Fruit fly (Drosophila melanogaster) whole organism, embryonic: ENCODE measurements around the gene HemK2.
A peak's percentile ranks its signal among the peaks of the same experiment; 100 is the strongest.

ENCODE experiments used
- C15 ChIP-seq: fragments of 200-800 bp; sonication (Bioruptor generic); IDR thresholded peaks from 3 replicates; pipeline ENCODE4 v1.3.6; 2022; ENCODE audit warnings: missing biosample characterization, missing genetic modification characterization
- CG1024 ChIP-seq: fragments of 200-800 bp; sonication (Bioruptor generic); IDR thresholded peaks from 2 replicates; pipeline ENCODE4 v1.3.6; 2022; ENCODE audit warnings: missing biosample characterization, missing genetic modification characterization
- CG10274 ChIP-seq: fragments of 200-800 bp; sonication (Bioruptor generic); optimal IDR thresholded peaks from 3 replicates; lab custom pipeline; 2017; ENCODE audit warnings: missing biosample characterization, mild to moderate bottlenecking, missing genetic modification characterization
- CG11695 ChIP-seq: fragments of 200-800 bp; sonication (Bioruptor generic); IDR thresholded peaks from 3 replicates; pipeline ENCODE4 v1.3.6; 2022; ENCODE audit warnings: missing biosample characterization, missing genetic modification characterization
- CG12104 ChIP-seq: fragments of 200-800 bp; sonication (Bioruptor generic); optimal IDR thresholded peaks from 3 replicates; lab custom pipeline; 2016; ENCODE audit warnings: missing biosample characterization, missing genetic modification characterization
- CG12236 ChIP-seq: fragments of 200-800 bp; sonication (Bioruptor generic); optimal IDR thresholded peaks from 2 replicates; lab custom pipeline; 2016; ENCODE audit warnings: missing biosample characterization, missing genetic modification characterization
- CG12299 ChIP-seq: fragments of 200-800 bp; sonication (Bioruptor generic); optimal IDR thresholded peaks from 2 replicates; lab custom pipeline; 2018; ENCODE audit warnings: missing biosample characterization, mild to moderate bottlenecking, missing genetic modification characterization
- CG14050 ChIP-seq: fragments of 200-800 bp; sonication (Bioruptor generic); IDR thresholded peaks from 3 replicates; pipeline ENCODE4 v1.3.6; 2022; ENCODE audit warnings: missing biosample characterization, missing genetic modification characterization
- CG15011 ChIP-seq: fragments of 200-800 bp; sonication (Bioruptor generic); optimal IDR thresholded peaks from 3 replicates; lab custom pipeline; 2018; ENCODE audit warnings: missing biosample characterization, mild to moderate bottlenecking, missing genetic modification characterization
- CG15269 ChIP-seq: fragments of 200-800 bp; sonication (Bioruptor generic); optimal IDR thresholded peaks from 2 replicates; lab custom pipeline; 2018; ENCODE audit warnings: missing biosample characterization, mild to moderate bottlenecking, missing genetic modification characterization, moderate library complexity
- CG1602 ChIP-seq: fragments of 200-800 bp; sonication (Bioruptor generic); optimal IDR thresholded peaks from 3 replicates; lab custom pipeline; 2016; ENCODE audit warnings: missing biosample characterization, missing genetic modification characterization
- CG17328 ChIP-seq: fragments of 200-800 bp; sonication (Bioruptor generic); IDR thresholded peaks from 2 replicates; pipeline ENCODE4 v1.3.6; 2022; ENCODE audit warnings: missing biosample characterization, missing genetic modification characterization
- CG17359 ChIP-seq: fragments of 200-800 bp; sonication (Bioruptor generic); optimal IDR thresholded peaks from 3 replicates; lab custom pipeline; 2018; ENCODE audit warnings: missing biosample characterization, mild to moderate bottlenecking, missing genetic modification characterization, moderate library complexity
- CG17361 ChIP-seq: fragments of 200-800 bp; sonication (Bioruptor generic); IDR thresholded peaks from 3 replicates; pipeline ENCODE4 v1.3.6; 2022; ENCODE audit warnings: missing biosample characterization, missing genetic modification characterization
- CG17385 ChIP-seq: fragments of 200-800 bp; sonication (Bioruptor generic); optimal IDR thresholded peaks from 3 replicates; lab custom pipeline; 2018; ENCODE audit warnings: missing biosample characterization, mild to moderate bottlenecking, missing genetic modification characterization
- CG1832 ChIP-seq: fragments of 200-800 bp; sonication (Bioruptor generic); optimal IDR thresholded peaks from 2 replicates; lab custom pipeline; 2017; ENCODE audit warnings: missing biosample characterization, mild to moderate bottlenecking, missing genetic modification characterization, inconsistent platforms
- CG2202 ChIP-seq: fragments of 200-800 bp; sonication (Bioruptor generic); optimal IDR thresholded peaks from 2 replicates; lab custom pipeline; 2018; ENCODE audit warnings: missing biosample characterization, mild to moderate bottlenecking, missing genetic modification characterization
- CG43689 ChIP-seq: fragments of 200-800 bp; sonication (Bioruptor generic); IDR thresholded peaks from 2 replicates; pipeline ENCODE4 v1.3.6; 2022; ENCODE audit warnings: missing biosample characterization, missing genetic modification characterization
- CG6254 ChIP-seq: fragments of 200-800 bp; sonication (Bioruptor generic); optimal IDR thresholded peaks from 3 replicates; lab custom pipeline; 2017; ENCODE audit warnings: mild to moderate bottlenecking, missing biosample characterization, missing genetic modification reagents, missing genetic modification characterization
- CG6813 ChIP-seq: fragments of 200-800 bp; sonication (Bioruptor generic); optimal IDR thresholded peaks from 2 replicates; lab custom pipeline; 2017; ENCODE audit warnings: missing biosample characterization, missing genetic modification characterization, mild to moderate bottlenecking, moderate library complexity, missing genetic modification reagents
- CG7745 ChIP-seq: fragments of 200-800 bp; sonication (Bioruptor generic); optimal IDR thresholded peaks from 2 replicates; lab custom pipeline; 2018; ENCODE audit warnings: missing biosample characterization, mild to moderate bottlenecking, missing genetic modification characterization, moderate library complexity
- CG7928 ChIP-seq: fragments of 200-800 bp; sonication (Bioruptor generic); optimal IDR thresholded peaks from 2 replicates; lab custom pipeline; 2017; ENCODE audit warnings: missing biosample characterization, mild to moderate bottlenecking, missing genetic modification characterization
- CrebB ChIP-seq: fragments of 200-800 bp; sonication (Bioruptor generic); optimal IDR thresholded peaks from 3 replicates; lab custom pipeline; 2018; ENCODE audit warnings: missing biosample characterization, mild to moderate bottlenecking, missing genetic modification characterization
- D19B ChIP-seq: fragments of 200-800 bp; sonication (Bioruptor generic); optimal IDR thresholded peaks from 2 replicates; lab custom pipeline; 2017; ENCODE audit warnings: missing biosample characterization, mild to moderate bottlenecking, missing genetic modification characterization
- Ets65A ChIP-seq: fragments of 200-800 bp; sonication (Bioruptor generic); peaks from one replicate; lab custom pipeline; 2016; ENCODE audit warnings: missing biosample characterization, missing genetic modification characterization
- Ets97D ChIP-seq: fragments of 200-800 bp; sonication (Bioruptor generic); optimal IDR thresholded peaks from 3 replicates; lab custom pipeline; 2016; ENCODE audit warnings: missing biosample characterization, missing genetic modification characterization
- Gsc ChIP-seq: fragments of 200-800 bp; sonication (Bioruptor generic); IDR thresholded peaks from 2 replicates; pipeline ENCODE4 v1.3.6; 2022; ENCODE audit warnings: missing biosample characterization, missing genetic modification characterization
- Jarid2 ChIP-seq: fragments of 200-800 bp; sonication (Bioruptor generic); optimal IDR thresholded peaks from 3 replicates; lab custom pipeline; 2017; ENCODE audit warnings: mild to moderate bottlenecking, missing biosample characterization, missing genetic modification reagents, missing genetic modification characterization
- Lpt ChIP-seq: fragments of >200 bp; optimal IDR thresholded peaks from 2 replicates; lab custom pipeline; 2018; ENCODE audit warnings: missing biosample characterization, missing genetic modification characterization
- Neu2 ChIP-seq: fragments of 200-800 bp; sonication (Bioruptor generic); optimal IDR thresholded peaks from 3 replicates; lab custom pipeline; 2016; ENCODE audit warnings: missing biosample characterization, missing genetic modification characterization, borderline replicate concordance
- Oli ChIP-seq: fragments of 200-800 bp; sonication (Bioruptor generic); optimal IDR thresholded peaks from 2 replicates; lab custom pipeline; 2018; ENCODE audit warnings: missing biosample characterization, mild to moderate bottlenecking, missing genetic modification characterization, moderate library complexity
- Spps ChIP-seq: fragments of 200-800 bp; sonication (Bioruptor generic); optimal IDR thresholded peaks from 2 replicates; lab custom pipeline; 2018; ENCODE audit warnings: missing biosample characterization, mild to moderate bottlenecking, missing genetic modification characterization
- amos ChIP-seq: fragments of 200-800 bp; sonication (Bioruptor generic); IDR thresholded peaks from 2 replicates; pipeline ENCODE4 v1.3.6; 2022; ENCODE audit warnings: missing biosample characterization, missing genetic modification characterization; ENCODE audit not compliant: partially characterized antibody
- ato ChIP-seq: fragments of 200-800 bp; sonication (Bioruptor generic); IDR thresholded peaks from 2 replicates; pipeline ENCODE4 v1.3.6; 2022; ENCODE audit warnings: missing biosample characterization, missing genetic modification characterization; ENCODE audit not compliant: partially characterized antibody
- bigmax ChIP-seq: fragments of 200-800 bp; sonication (Bioruptor generic); optimal IDR thresholded peaks from 2 replicates; lab custom pipeline; 2018; ENCODE audit warnings: missing biosample characterization, mild to moderate bottlenecking, missing genetic modification characterization
- cato ChIP-seq: fragments of 200-800 bp; sonication (Bioruptor generic); optimal IDR thresholded peaks from 2 replicates; lab custom pipeline; 2016; ENCODE audit warnings: missing biosample characterization, missing genetic modification characterization, borderline replicate concordance
- corto ChIP-seq: fragments of 200-800 bp; sonication (Bioruptor generic); optimal IDR thresholded peaks from 2 replicates; lab custom pipeline; 2016; ENCODE audit warnings: missing biosample characterization, mild to moderate bottlenecking, missing genetic modification characterization, moderate library complexity
- dati ChIP-seq: fragments of 200-800 bp; sonication (Bioruptor generic); IDR thresholded peaks from 2 replicates; pipeline ENCODE4 v1.3.6; 2022; ENCODE audit warnings: missing biosample characterization, missing genetic modification characterization
- esg ChIP-seq: fragments of 200-800 bp; sonication (Bioruptor generic); conservative IDR thresholded peaks from 2 replicates; pipeline ENCODE4 v1.3.6; 2022; ENCODE audit warnings: missing biosample characterization, missing genetic modification characterization
- gfzf ChIP-seq: fragments of 200-800 bp; sonication (Bioruptor generic); optimal IDR thresholded peaks from 2 replicates; lab custom pipeline; 2016; ENCODE audit warnings: missing biosample characterization, mild to moderate bottlenecking, missing genetic modification characterization, moderate library complexity
- her ChIP-seq: fragments of 200-800 bp; sonication (Bioruptor generic); optimal IDR thresholded peaks from 2 replicates; lab custom pipeline; 2016; ENCODE audit warnings: missing biosample characterization, missing genetic modification characterization
- insv ChIP-seq, 2 experiments: fragments of 200-800 bp; sonication (Bioruptor generic); optimal IDR thresholded peaks; 3 replicates each; lab custom pipeline; 2016 to 2018; ENCODE audit warnings: missing biosample characterization in 2 of 2, missing genetic modification characterization in 2 of 2
- luna ChIP-seq: fragments of 200-800 bp; sonication (Bioruptor generic); optimal IDR thresholded peaks from 2 replicates; lab custom pipeline; 2016; ENCODE audit warnings: missing biosample characterization, missing genetic modification characterization
- slbo ChIP-seq: fragments of 200-800 bp; sonication (Bioruptor generic); IDR thresholded peaks from 2 replicates; pipeline ENCODE4 v1.3.6; 2022; ENCODE audit warnings: missing biosample characterization, missing genetic modification characterization
- stc ChIP-seq: fragments of 200-800 bp; sonication (Bioruptor generic); IDR thresholded peaks from 2 replicates; pipeline ENCODE4 v1.3.6; 2022; ENCODE audit warnings: missing biosample characterization, missing genetic modification characterization
- stwl ChIP-seq: fragments of 200-800 bp; sonication (Bioruptor generic); optimal IDR thresholded peaks from 3 replicates; lab custom pipeline; 2018; ENCODE audit warnings: missing biosample characterization, mild to moderate bottlenecking, missing genetic modification characterization, moderate library complexity
- tio ChIP-seq: fragments of 200-800 bp; sonication (Bioruptor generic); optimal IDR thresholded peaks from 2 replicates; lab custom pipeline; 2017; ENCODE audit warnings: missing biosample characterization, missing genetic modification characterization, inconsistent platforms
- vfl ChIP-seq: fragments of 200-800 bp; sonication (Bioruptor generic); optimal IDR thresholded peaks from 2 replicates; lab custom pipeline; 2016; ENCODE audit warnings: missing biosample characterization, missing genetic modification characterization
- zfh1 ChIP-seq: fragments of 200-800 bp; sonication (Bioruptor generic); IDR thresholded peaks from 3 replicates; pipeline ENCODE4 v1.3.6; 2022; ENCODE audit warnings: missing biosample characterization, missing genetic modification characterization

The HemK2 gene

dm6 chr2L:2752460-2753411, 6.7 kb downstream of the HemK2 start, which contains the start of gene Pgk (continued):
- TF ChIP-seq CG17385 (GFP tag; lab: Kevin White, UChicago) (peak; percentile 100), dati (GFP tag; lab: Robert Waterston, UW) (no peak), Gsc (GFP tag; lab: Robert Waterston, UW) (no peak), CG12299 (peak; percentile 48), Ets97D (GFP tag; lab: Kevin White, UChicago) (peak; percentile 32), CG17328 (GFP tag; lab: Robert Waterston, UW) (no peak), Lpt (GFP tag; lab: Kevin White, UChicago) (peak; percentile 49), her (GFP tag; lab: Kevin White, UChicago) (peak; percentile 33), esg (GFP tag; lab: Robert Waterston, UW) (no peak), ato (no peak), CG10274 (no peak), CG12236 (GFP tag; lab: Kevin White, UChicago) (no peak), CG43689 (GFP tag; lab: Robert Waterston, UW) (no peak), CG15011 (GFP tag; lab: Kevin White, UChicago) (peak; percentile 59), Spps (tag; lab: Kevin White, UChicago) (peak; percentile 25), C15 (no peak), slbo (GFP tag; lab: Robert Waterston, UW) (no peak), insv (GFP tag; optimal IDR thresholded peaks at IDR 0.05; lab: Kevin White, UChicago) (peak in 1 of 2 experiments; percentile 40), Jarid2 (GFP tag; lab: Kevin White, UChicago) (peak; percentile 74), Ets65A (GFP tag; lab: Kevin White, UChicago) (peak; percentile 94), CG6813 (GFP tag; lab: Kevin White, UChicago) (peak; percentile 63), bigmax (no peak), zfh1 (GFP tag; lab: Robert Waterston, UW) (no peak), cato (GFP tag; lab: Kevin White, UChicago) (no peak), tio (GFP tag; lab: Kevin White, UChicago) (no peak), D19B (GFP tag; lab: Kevin White, UChicago) (no peak), Oli (tag; lab: Kevin White, UChicago) (peak; percentile 38), CrebB (tag; lab: Kevin White, UChicago) (no peak), amos (GFP tag; lab: Robert Waterston, UW) (no peak), CG17359 (tag; lab: Kevin White, UChicago) (peak; percentile 33), CG1832 (GFP tag; lab: Kevin White, UChicago) (no peak), gfzf (GFP tag; lab: Kevin White, UChicago) (no peak), vfl (GFP tag; lab: Kevin White, UChicago) (no peak), stwl (tag; lab: Kevin White, UChicago) (no peak), CG12104 (GFP tag; lab: Kevin White, UChicago) (no peak), CG14050 (no peak), Neu2 (GFP tag; lab: Kevin White, UChicago) (no peak), CG1602 (GFP tag; lab: Kevin White, UChicago) (no peak), stc (no peak), CG7928 (GFP tag; lab: Kevin White, UChicago) (peak; percentile 15), luna (GFP tag; lab: Kevin White, UChicago) (no peak), CG6254 (GFP tag; lab: Kevin White, UChicago) (peak; percentile 47), CG7745 (tag; lab: Kevin White, UChicago) (no peak), CG1024 (GFP tag; lab: Robert Waterston, UW) (no peak), CG15269 (tag; lab: Kevin White, UChicago) (peak; percentile 56), CG11695 (no peak), corto (GFP tag; lab: Kevin White, UChicago) (no peak), CG2202 (tag; lab: Kevin White, UChicago) (peak; percentile 32), CG17361 (no peak)
